Worm (Caenorhabditis elegans) whole organism, young adult: ENCODE results near the gene ddx-46.

Experiments used
- F23B12.7 ChIP-seq: sonication (generic microtip); optimal IDR thresholded peaks from 2 replicates; lab custom pipeline; 2017; ENCODE audit warnings: missing genetic modification characterization, mild to moderate bottlenecking, missing compliant biosample characterization, antibody characterized with exemption, moderate library complexity; ENCODE audit not compliant: insufficient read depth
- aptf-2 ChIP-seq: fragments of 200-800 bp; sonication (Bioruptor generic); conservative IDR thresholded peaks from 2 replicates; pipeline ENCODE4 v1.3.6; 2022; ENCODE audit warnings: missing genetic modification reagents, missing genetic modification characterization, missing compliant biosample characterization
- dpl-1 ChIP-seq: fragments of 150-350 bp; optimal IDR thresholded peaks from 2 replicates; lab custom pipeline; 2014; ENCODE audit warnings: missing biosample characterization, missing genetic modification reagents, missing genetic modification characterization
- mcd-1 ChIP-seq: fragments of 200-800 bp; sonication (Bioruptor generic); IDR thresholded peaks from 2 replicates; pipeline ENCODE4 v1.3.6; 2022; ENCODE audit warnings: missing genetic modification reagents, missing genetic modification characterization, missing compliant biosample characterization
- zim-3 ChIP-seq: sonication (generic microtip); optimal IDR thresholded peaks from 2 replicates; lab custom pipeline; 2017; ENCODE audit warnings: mild to moderate bottlenecking, missing genetic modification characterization, moderate library complexity, missing compliant biosample characterization

DNA sequence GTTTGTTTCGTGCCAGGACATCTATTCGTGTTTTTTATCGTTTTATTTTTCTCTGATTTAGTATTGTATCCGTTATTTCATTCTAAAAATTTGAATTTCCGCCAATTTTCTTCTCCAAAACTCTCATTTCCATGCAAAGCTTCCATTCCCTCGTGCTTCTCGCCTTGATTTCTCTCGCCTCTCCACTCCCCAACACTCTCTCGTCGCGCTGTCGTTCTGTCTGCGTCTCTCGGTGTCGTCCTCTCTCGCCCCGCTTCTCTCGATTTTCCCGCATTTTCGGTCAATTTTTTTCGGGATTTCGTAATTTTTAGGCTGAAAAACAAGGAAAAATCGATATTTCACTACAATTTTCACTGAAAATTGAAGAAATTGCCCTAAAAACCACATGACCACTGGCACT, 34.9 kb downstream of the ddx-46 start, which contains the start of gene C09E9.1:
- no peak for TF ChIP-seq zim-3
- no peak for TF ChIP-seq aptf-2 (GFP tag; lab: Robert Waterston, UW)
- peak; percentile 19 for TF ChIP-seq F23B12.7 (tag; lab: Kevin White, UChicago)
- peak; percentile 72 for TF ChIP-seq mcd-1 (GFP tag; lab: Robert Waterston, UW)
- TF ChIP-seq dpl-1 (GFP tag; lab: Kevin White, UChicago) = peak; percentile 60
